Worm (Caenorhabditis elegans): ENCODE results near the gene mpz-5.

Gene mpz-5

ce11 chrIV:10349871-10350640, 23.6 kb downstream of the mpz-5 start, which contains the start of the genes unc-43 and Y43C5B.3:
unc-43 (minus strand) TSS chrIV:10350217.
Y43C5B.3 (plus strand) TSS chrIV:10350590.
- no peak for TF ChIP-seq ama-1 (optimal IDR thresholded peaks at IDR 0.05)
- no peak for TF ChIP-seq hlh-6 (tag; optimal IDR thresholded peaks at IDR 0.05)
- TF ChIP-seq Y22D7AL.16 (tag; optimal IDR thresholded peaks at IDR 0.05): no peak

- no peak for TF ChIP-seq K02D7.2 (tag; optimal IDR thresholded peaks at IDR 0.05)
- TF ChIP-seq pat-9 (tag; optimal IDR thresholded peaks at IDR 0.05): no peak
- no peak for TF ChIP-seq tbx-7 (tag; optimal IDR thresholded peaks at IDR 0.05)
- no peak for TF ChIP-seq madf-2 (tag; optimal IDR thresholded peaks at IDR 0.05)
- TF ChIP-seq sdc-2 (tag; optimal IDR thresholded peaks at IDR 0.05): no peak
- TF ChIP-seq T23F11.4 (GFP tag; optimal IDR thresholded peaks at IDR 0.05): no peak
- TF ChIP-seq F13H6.1 (tag; optimal IDR thresholded peaks at IDR 0.05): no peak
- no peak for TF ChIP-seq lin-11 (tag; optimal IDR thresholded peaks at IDR 0.05)
- TF ChIP-seq unc-42 (tag; optimal IDR thresholded peaks at IDR 0.05): peak; percentile 40
- no peak for TF ChIP-seq eyg-1 (tag; optimal IDR thresholded peaks at IDR 0.05)
- TF ChIP-seq ceh-48 (tag; optimal IDR thresholded peaks at IDR 0.05): no peak
- TF ChIP-seq npax-4 (tag; optimal IDR thresholded peaks at IDR 0.05): no peak
- TF ChIP-seq ceh-14 (tag; optimal IDR thresholded peaks at IDR 0.05): peak; percentile 51
Measured at ce11 chrIV:10347528-10347927, 26.1 kb downstream of the mpz-5 start.

- TF ChIP-seq rnt-1 (tag; optimal IDR thresholded peaks at IDR 0.05) (no peak), sox-4 (tag; optimal IDR thresholded peaks at IDR 0.05) (no peak), ttx-3 (tag; optimal IDR thresholded peaks at IDR 0.05) (no peak), elt-2 (tag; optimal IDR thresholded peaks at IDR 0.05) (no peak), hlh-13 (GFP tag; optimal IDR thresholded peaks at IDR 0.05) (no peak), lin-11 (tag; optimal IDR thresholded peaks at IDR 0.05) (no peak), pros-1 (tag; optimal IDR thresholded peaks at IDR 0.05) (no peak), nhr-232 (tag; optimal IDR thresholded peaks at IDR 0.05) (no peak), F13H6.1 (tag; optimal IDR thresholded peaks at IDR 0.05) (no peak), zip-5 (tag; optimal IDR thresholded peaks at IDR 0.05) (no peak)
Measured at ce11 chrIV:10346948-10347347, 26.7 kb downstream of the mpz-5 start.

- peak; percentile 9 for TF ChIP-seq pros-1 (tag; optimal IDR thresholded peaks at IDR 0.05)
- no peak for TF ChIP-seq C08G9.2 (tag; optimal IDR thresholded peaks at IDR 0.05)
- no peak for TF ChIP-seq ceh-30 (tag; optimal IDR thresholded peaks at IDR 0.05)
- TF ChIP-seq dmd-4 (tag; optimal IDR thresholded peaks at IDR 0.05; ENCODE audit: borderline replicate concordance): no peak
- TF ChIP-seq nfya-1 (tag; optimal IDR thresholded peaks at IDR 0.05): peak; percentile 56
- TF ChIP-seq unc-55 (GFP tag; optimal IDR thresholded peaks at IDR 0.05): peak; percentile 53
- TF ChIP-seq dve-1 (tag; optimal IDR thresholded peaks at IDR 0.05): peak; percentile 0
- peak; percentile 56 for TF ChIP-seq tbx-2 (tag; optimal IDR thresholded peaks at IDR 0.05)
- TF ChIP-seq nhr-232 (tag; optimal IDR thresholded peaks at IDR 0.05): peak; percentile 8
- peak; percentile 30 for TF ChIP-seq ceh-31 (tag; optimal IDR thresholded peaks at IDR 0.05)
- no peak for TF ChIP-seq zip-5 (tag; optimal IDR thresholded peaks at IDR 0.05)
- TF ChIP-seq ceh-18 (tag; optimal IDR thresholded peaks at IDR 0.05): peak; percentile 66
Measured at ce11 chrIV:10345990-10346389, 27.6 kb downstream of the mpz-5 start.

- TF ChIP-seq lim-6 (tag; optimal IDR thresholded peaks at IDR 0.05) (no peak), unc-3 (GFP tag; conservative IDR thresholded peaks at IDR 0.05) (no peak), unc-3 (tag; optimal IDR thresholded peaks at IDR 0.05) (no peak), pax-1 (tag; optimal IDR thresholded peaks at IDR 0.05) (no peak), tbx-2 (tag; optimal IDR thresholded peaks at IDR 0.05) (no peak), eyg-1 (tag; optimal IDR thresholded peaks at IDR 0.05) (no peak), ztf-16 (tag; optimal IDR thresholded peaks at IDR 0.05) (no peak), ceh-14 (tag; optimal IDR thresholded peaks at IDR 0.05) (no peak), ceh-45 (GFP tag; IDR thresholded peaks at IDR 0.05) (no peak), fax-1 (tag; optimal IDR thresholded peaks at IDR 0.05) (no peak), madf-2 (tag; optimal IDR thresholded peaks at IDR 0.05) (no peak), ceh-6 (GFP tag; optimal IDR thresholded peaks at IDR 0.05) (no peak)
Measured at ce11 chrIV:10345486-10345885, 28.1 kb downstream of the mpz-5 start.
